Worm (Caenorhabditis elegans) whole organism, L4 larva: ENCODE measurements around the gene sly-1.

Experiments
- D1046.2 ChIP-seq: fragments of 200-800 bp; sonication (Bioruptor generic); IDR thresholded peaks from 2 replicates; pipeline ENCODE4 v1.3.6; 2022; ENCODE audit warnings: missing genetic modification characterization, missing compliant biosample characterization
- F10B5.3 ChIP-seq: sonication (generic microtip); optimal IDR thresholded peaks from 2 replicates; lab custom pipeline; 2016; ENCODE audit warnings: mild to moderate bottlenecking, missing genetic modification characterization, missing compliant biosample characterization
- F26F4.8 ChIP-seq: fragments of 200-800 bp; sonication (Bioruptor generic); conservative IDR thresholded peaks from 2 replicates; pipeline ENCODE4 v1.3.6; 2022; ENCODE audit warnings: missing genetic modification characterization, missing compliant biosample characterization
- F49E8.2 ChIP-seq: sonication (generic microtip); optimal IDR thresholded peaks from 2 replicates; lab custom pipeline; 2016; ENCODE audit warnings: missing compliant biosample characterization, mild to moderate bottlenecking, missing genetic modification characterization, borderline replicate concordance
- T26A8.4 ChIP-seq: fragments of 200-800 bp; sonication (Bioruptor generic); IDR thresholded peaks from 2 replicates; pipeline ENCODE4 v1.3.6; 2022; ENCODE audit warnings: missing genetic modification characterization, missing compliant biosample characterization
- Y75B8A.6 ChIP-seq: fragments of 200-800 bp; sonication (Bioruptor generic); IDR thresholded peaks from 2 replicates; pipeline ENCODE4 v1.3.6; 2022; ENCODE audit warnings: missing genetic modification reagents, missing genetic modification characterization, missing compliant biosample characterization
- ZK546.5 ChIP-seq, 2 experiments: sonication (generic microtip); optimal IDR thresholded peaks; 2 replicates each; lab custom pipeline; 2017; ENCODE audit warnings: missing biosample characterization in 2 of 2, missing genetic modification characterization in 2 of 2
- aha-1 ChIP-seq: fragments of 150-350 bp; peaks from one replicate; lab custom pipeline; 2014; ENCODE audit warnings: missing biosample characterization, missing genetic modification characterization
- aly-2 ChIP-seq: sonication (generic microtip); optimal IDR thresholded peaks from 2 replicates; lab custom pipeline; 2018; ENCODE audit warnings: missing biosample characterization, missing genetic modification characterization
- ama-1 ChIP-seq: fragments of 150-350 bp; optimal IDR thresholded peaks from 2 replicates; lab custom pipeline; 2014; ENCODE audit warnings: inconsistent platforms, mixed read lengths
- attf-4 ChIP-seq: sonication (generic microtip); optimal IDR thresholded peaks from 3 replicates; lab custom pipeline; 2017; ENCODE audit warnings: missing biosample characterization, missing genetic modification characterization
- ceh-20 ChIP-seq: fragments of 200-800 bp; sonication (Bioruptor generic); IDR thresholded peaks from 2 replicates; pipeline ENCODE4 v1.3.6; 2022; ENCODE audit warnings: missing genetic modification reagents, missing genetic modification characterization, missing compliant biosample characterization
- ceh-32 ChIP-seq: sonication (generic microtip); optimal IDR thresholded peaks from 2 replicates; lab custom pipeline; 2016; ENCODE audit warnings: mild to moderate bottlenecking, missing genetic modification characterization, missing compliant biosample characterization; ENCODE audit not compliant: poor library complexity
- ceh-44 ChIP-seq: fragments of 200-800 bp; sonication (Bioruptor generic); IDR thresholded peaks from 2 replicates; pipeline ENCODE4 v1.3.6; 2022; ENCODE audit warnings: missing genetic modification reagents, missing genetic modification characterization, missing compliant biosample characterization
- ceh-62 ChIP-seq: sonication (generic microtip); optimal IDR thresholded peaks from 2 replicates; lab custom pipeline; 2017; ENCODE audit warnings: missing biosample characterization, missing genetic modification characterization
- ces-1 ChIP-seq: fragments of 150-350 bp; sonication (generic microtip); optimal IDR thresholded peaks from 4 replicates; lab custom pipeline; 2014; ENCODE audit warnings: missing biosample characterization, missing genetic modification reagents, missing genetic modification characterization
- daf-16 ChIP-seq, 3 experiments: sonication (generic microtip); optimal IDR thresholded peaks; 2 replicates each; lab custom pipeline; 2016 to 2017; ENCODE audit warnings: missing genetic modification characterization in 3 of 3, missing genetic modification reagents in 3 of 3, mild to moderate bottlenecking in 2 of 3, missing compliant biosample characterization in 2 of 3, missing biosample characterization in 1 of 3, moderate library complexity in 1 of 3
- daf-19 ChIP-seq: fragments of 200-800 bp; sonication (Bioruptor generic); conservative IDR thresholded peaks from 2 replicates; pipeline ENCODE4 v1.3.6; 2022; ENCODE audit warnings: missing genetic modification characterization, missing compliant biosample characterization
- dmd-6 ChIP-seq: fragments of 200-800 bp; sonication (Bioruptor generic); IDR thresholded peaks from 2 replicates; pipeline ENCODE4 v1.3.6; 2022; ENCODE audit warnings: missing genetic modification reagents, missing genetic modification characterization, missing compliant biosample characterization
- dve-1 ChIP-seq: sonication (generic microtip); optimal IDR thresholded peaks from 2 replicates; lab custom pipeline; 2017; ENCODE audit warnings: antibody characterized with exemption, mild to moderate bottlenecking, missing genetic modification characterization, missing compliant biosample characterization; ENCODE audit not compliant: insufficient read depth
- egl-27 ChIP-seq: sonication (generic microtip); optimal IDR thresholded peaks from 3 replicates; lab custom pipeline; 2017; ENCODE audit warnings: missing biosample characterization, missing genetic modification reagents, missing genetic modification characterization
- egl-43 ChIP-seq: fragments of 200-800 bp; sonication (Bioruptor generic); IDR thresholded peaks from 2 replicates; pipeline ENCODE4 v1.3.6; 2022; ENCODE audit warnings: missing genetic modification reagents, missing genetic modification characterization, missing compliant biosample characterization
- fkh-10 ChIP-seq: fragments of 150-350 bp; optimal IDR thresholded peaks from 2 replicates; lab custom pipeline; 2014; ENCODE audit warnings: missing biosample characterization, missing genetic modification reagents, missing genetic modification characterization
- fos-1 ChIP-seq: fragments of 150-350 bp; optimal IDR thresholded peaks from 2 replicates; lab custom pipeline; 2014; ENCODE audit warnings: missing biosample characterization, missing genetic modification characterization
- hif-1 ChIP-seq, 2 experiments: sonication (generic microtip); optimal IDR thresholded peaks; 2 replicates each; lab custom pipeline; 2016 to 2017; ENCODE audit warnings: missing compliant biosample characterization in 2 of 2, missing genetic modification characterization in 2 of 2, missing genetic modification reagents in 2 of 2, missing genotype in 2 of 2, mild to moderate bottlenecking in 1 of 2
- hlh-30 ChIP-seq: sonication (generic microtip); optimal IDR thresholded peaks from 2 replicates; lab custom pipeline; 2017; ENCODE audit warnings: antibody characterized with exemption, mild to moderate bottlenecking, missing genetic modification characterization, missing compliant biosample characterization; ENCODE audit not compliant: insufficient read depth
- hmg-1.1 ChIP-seq: fragments of 200-800 bp; sonication (Bioruptor generic); IDR thresholded peaks from 2 replicates; pipeline ENCODE4 v1.3.6; 2022; ENCODE audit warnings: missing genetic modification reagents, missing genetic modification characterization, missing compliant biosample characterization
- lim-7 ChIP-seq: fragments of 200-800 bp; sonication (Bioruptor generic); IDR thresholded peaks from 2 replicates; pipeline ENCODE4 v1.3.6; 2022; ENCODE audit warnings: missing genetic modification characterization, missing compliant biosample characterization
- lin-15B ChIP-seq: fragments of 150-350 bp; sonication (generic microtip); optimal IDR thresholded peaks from 3 replicates; lab custom pipeline; 2014; ENCODE audit warnings: missing biosample characterization, missing genetic modification characterization
- lir-3 ChIP-seq: sonication (generic microtip); optimal IDR thresholded peaks from 2 replicates; lab custom pipeline; 2016; ENCODE audit warnings: mild to moderate bottlenecking, missing genetic modification characterization, missing compliant biosample characterization
- lsy-2 ChIP-seq, 2 experiments: fragments of 150-350 bp in 1 of 2; sonication (generic microtip) in 1 of 2; optimal IDR thresholded peaks; 2 replicates each; lab custom pipeline; 2014 to 2017; ENCODE audit warnings: missing biosample characterization in 2 of 2, missing genetic modification characterization in 2 of 2
- mep-1 ChIP-seq: fragments of 150-350 bp; sonication (generic microtip); optimal IDR thresholded peaks from 3 replicates; lab custom pipeline; 2014; ENCODE audit warnings: missing biosample characterization, missing genetic modification characterization
- mes-2 ChIP-seq: sonication (generic microtip); optimal IDR thresholded peaks from 2 replicates; lab custom pipeline; 2016; ENCODE audit warnings: missing genotype, mild to moderate bottlenecking, missing genetic modification characterization, missing compliant biosample characterization; ENCODE audit not compliant: poor library complexity, severe bottlenecking
- mxl-3 ChIP-seq: fragments of 200-800 bp; sonication (Bioruptor generic); optimal IDR thresholded peaks from 2 replicates; lab custom pipeline; 2018; ENCODE audit warnings: mild to moderate bottlenecking, missing genetic modification characterization, missing compliant biosample characterization
- nhr-102 ChIP-seq: sonication (generic microtip); optimal IDR thresholded peaks from 2 replicates; lab custom pipeline; 2016; ENCODE audit warnings: mild to moderate bottlenecking, missing genetic modification characterization, moderate library complexity, missing compliant biosample characterization
- nhr-28 ChIP-seq: fragments of 150-350 bp; optimal IDR thresholded peaks from 2 replicates; lab custom pipeline; 2014; ENCODE audit warnings: missing biosample characterization, missing genetic modification characterization
- nhr-6 ChIP-seq: fragments of 150-350 bp; optimal IDR thresholded peaks from 2 replicates; lab custom pipeline; 2014; ENCODE audit warnings: missing biosample characterization, missing genetic modification characterization
- pha-4 ChIP-seq, 2 experiments: fragments of 150-350 bp in 1 of 2; fragments of 200-800 bp in 1 of 2; sonication (Bioruptor generic) in 1 of 2; IDR thresholded peaks in 1 of 2; optimal IDR thresholded peaks in 1 of 2; 2 replicates each; pipeline versions ENCODE4 v1.3.6 to Lab custom; 2014 to 2022; ENCODE audit warnings: missing genetic modification characterization in 2 of 2, missing genetic modification reagents in 2 of 2, missing biosample characterization in 1 of 2, missing compliant biosample characterization in 1 of 2
- php-3 ChIP-seq: fragments of 200-800 bp; sonication (Bioruptor generic); IDR thresholded peaks from 2 replicates; pipeline ENCODE4 v1.3.6; 2022; ENCODE audit warnings: missing genetic modification reagents, missing genetic modification characterization, missing compliant biosample characterization
- rbr-2 ChIP-seq: sonication (generic microtip); optimal IDR thresholded peaks from 2 replicates; lab custom pipeline; 2016; ENCODE audit warnings: missing genotype, missing genetic modification characterization, missing compliant biosample characterization
- saeg-2 ChIP-seq: fragments of 200-800 bp; sonication (Bioruptor generic); IDR thresholded peaks from 2 replicates; pipeline ENCODE4 v1.3.6; 2022; ENCODE audit warnings: missing genetic modification reagents, missing genetic modification characterization, missing compliant biosample characterization
- skn-1 ChIP-seq: fragments of 150-350 bp; optimal IDR thresholded peaks from 2 replicates; lab custom pipeline; 2014; ENCODE audit warnings: missing biosample characterization, missing genetic modification characterization
- snpc-4 ChIP-seq: fragments of 150-350 bp; optimal IDR thresholded peaks from 2 replicates; lab custom pipeline; 2014; ENCODE audit warnings: missing biosample characterization, missing genetic modification characterization
- spr-3 ChIP-seq: fragments of 200-800 bp; sonication (Bioruptor generic); optimal IDR thresholded peaks from 2 replicates; lab custom pipeline; 2018; ENCODE audit warnings: mild to moderate bottlenecking, missing genetic modification characterization, missing compliant biosample characterization
- vab-7 ChIP-seq: fragments of 200-800 bp; sonication (Bioruptor generic); IDR thresholded peaks from 2 replicates; pipeline ENCODE4 v1.3.6; 2022; ENCODE audit warnings: missing genetic modification reagents, missing genetic modification characterization, missing compliant biosample characterization
- zfp-3 ChIP-seq: fragments of 200-800 bp; sonication (Bioruptor generic); conservative IDR thresholded peaks from 2 replicates; pipeline ENCODE4 v1.3.6; 2022; ENCODE audit warnings: missing genetic modification reagents, missing genetic modification characterization, missing compliant biosample characterization
- zip-11 ChIP-seq: fragments of 200-800 bp; sonication (Bioruptor generic); IDR thresholded peaks from 2 replicates; pipeline ENCODE4 v1.3.6; 2022; ENCODE audit warnings: missing genetic modification characterization, missing compliant biosample characterization
- zip-2 ChIP-seq: fragments of 150-350 bp; optimal IDR thresholded peaks from 2 replicates; lab custom pipeline; 2014; ENCODE audit warnings: missing biosample characterization, missing genetic modification characterization
- ztf-11 ChIP-seq: fragments of 150-350 bp; optimal IDR thresholded peaks from 2 replicates; lab custom pipeline; 2014; ENCODE audit warnings: missing biosample characterization, missing genetic modification characterization

sly-1 gene

DNA sequence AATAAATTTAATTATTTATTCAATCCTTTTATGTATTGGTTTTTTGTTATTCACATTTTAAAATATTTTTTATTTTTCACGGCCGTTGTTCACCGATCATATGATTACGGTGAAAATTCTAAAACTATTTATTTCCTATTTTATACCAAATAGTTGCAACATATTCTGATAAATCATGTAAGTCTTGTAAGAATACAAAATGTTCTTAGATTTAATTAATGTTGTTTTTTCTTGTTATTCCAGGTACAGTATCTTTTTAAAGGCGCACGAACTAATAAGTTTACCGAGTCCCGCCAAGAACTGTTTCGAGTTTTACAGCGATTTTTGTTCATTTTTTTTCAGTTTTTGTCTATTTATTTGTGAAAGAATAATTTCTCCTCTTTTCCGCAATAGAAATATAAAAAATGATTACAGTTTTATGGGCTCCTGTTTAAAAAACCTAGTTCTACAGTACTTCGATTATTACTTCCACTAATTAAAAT lies 37.2 kb upstream of the sly-1 start, which contains the start of gene D2045.5:
Gene D2045.5, minus strand, starts transcription at position 51 of the 482 bp plus-strand sequence.
- TF ChIP-seq hmg-1.1 (no peak), F49E8.2 (no peak), ceh-44 (GFP tag; lab: Robert Waterston, UW) (no peak), ceh-62 (tag; lab: Kevin White, UChicago) (no peak), vab-7 (no peak), snpc-4 (tag; lab: Kevin White, UChicago) (no peak), T26A8.4 (GFP tag; lab: Robert Waterston, UW) (no peak), egl-43 (no peak), ama-1 (lab: Kevin White, UChicago) (no peak), dve-1 (tag; lab: Kevin White, UChicago) (no peak), zfp-3 (GFP tag; lab: Robert Waterston, UW) (no peak), zip-2 (tag; lab: Kevin White, UChicago) (no peak)

DNA sequence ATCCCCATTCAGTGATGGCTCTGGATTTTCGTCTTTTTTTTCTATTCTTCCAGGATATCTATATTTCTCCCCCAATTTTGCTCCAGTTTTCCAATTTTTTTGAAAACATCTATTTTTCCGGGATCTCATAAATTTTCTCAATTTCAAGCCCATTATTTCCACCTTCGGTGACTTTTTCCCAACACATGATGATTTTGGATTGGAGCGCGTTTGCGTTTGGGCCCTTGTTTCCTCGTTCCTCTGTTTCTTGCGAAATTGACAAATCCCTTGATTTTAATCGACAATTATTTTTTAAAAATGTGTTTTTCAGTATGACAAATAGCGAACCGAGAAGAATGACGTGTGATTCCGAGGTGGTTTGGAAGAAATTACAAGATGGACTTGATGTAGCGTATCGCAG lies 35.9 kb upstream of the sly-1 start, which contains the start of gene cul-1:
Gene cul-1, plus strand, starts transcription at position 311 of the 400 bp plus-strand sequence.
- no peak for TF ChIP-seq php-3 (GFP tag; lab: Robert Waterston, UW)
- TF ChIP-seq rbr-2 (tag; lab: Kevin White, UChicago), result no peak
- no peak for TF ChIP-seq aly-2 (tag; lab: Kevin White, UChicago)
- TF ChIP-seq F26F4.8, result no peak
- TF ChIP-seq aha-1 (tag; lab: Kevin White, UChicago), result no peak
- no peak for TF ChIP-seq mxl-3 (GFP tag; lab: Kevin White, UChicago)
- TF ChIP-seq Y75B8A.6 (GFP tag; lab: Robert Waterston, UW), result no peak
- TF ChIP-seq ceh-32 (tag; lab: Kevin White, UChicago), result no peak
- no peak for TF ChIP-seq lir-3 (tag; lab: Kevin White, UChicago)
- TF ChIP-seq hlh-30, result peak; percentile 72
- TF ChIP-seq nhr-102 (tag; lab: Kevin White, UChicago), result no peak
- peak in 1 of 2 experiments; percentile 42 for TF ChIP-seq lsy-2 (tag; optimal IDR thresholded peaks at IDR 0.05; lab: Kevin White, UChicago)
- TF ChIP-seq attf-4 (tag; lab: Kevin White, UChicago), result no peak
- no peak for TF ChIP-seq ceh-20 (GFP tag; lab: Robert Waterston, UW)
- TF ChIP-seq T26A8.4 (GFP tag; lab: Robert Waterston, UW), result no peak
- no peak for TF ChIP-seq ces-1 (GFP tag; lab: Kevin White, UChicago)
- TF ChIP-seq saeg-2, result no peak
- TF ChIP-seq nhr-6 (tag; lab: Kevin White, UChicago), result no peak
- no peak for TF ChIP-seq ZK546.5 (tag; optimal IDR thresholded peaks at IDR 0.05; lab: Kevin White, UChicago)
- no peak for TF ChIP-seq fkh-10 (GFP tag; lab: Kevin White, UChicago)
- TF ChIP-seq mes-2 (tag; lab: Kevin White, UChicago), result peak; percentile 23
- TF ChIP-seq F10B5.3 (tag; lab: Kevin White, UChicago), result no peak
- no peak for TF ChIP-seq D1046.2 (GFP tag; lab: Robert Waterston, UW)
- TF ChIP-seq daf-16 (GFP tag; optimal IDR thresholded peaks at IDR 0.05; lab: Kevin White, UChicago), result no peak
- peak; percentile 11 for TF ChIP-seq daf-16 (tag; optimal IDR thresholded peaks at IDR 0.05; lab: Kevin White, UChicago)
- TF ChIP-seq dve-1 (tag; lab: Kevin White, UChicago), result peak; percentile 5
- no peak for TF ChIP-seq egl-27 (tag; lab: Kevin White, UChicago)
- TF ChIP-seq ama-1 (lab: Kevin White, UChicago), result no peak
- TF ChIP-seq hif-1 (tag; optimal IDR thresholded peaks at IDR 0.05; lab: Kevin White, UChicago), result no peak
- no peak for TF ChIP-seq ztf-11 (tag; lab: Kevin White, UChicago)
- TF ChIP-seq skn-1 (tag; lab: Kevin White, UChicago), result no peak
- peak; percentile 2 for TF ChIP-seq nhr-28 (tag; lab: Kevin White, UChicago)
- TF ChIP-seq mep-1 (tag; lab: Kevin White, UChicago), result no peak
- no peak for TF ChIP-seq pha-4 (GFP tag; IDR thresholded peaks at IDR 0.05; lab: Robert Waterston, UW)
- TF ChIP-seq pha-4 (tag; optimal IDR thresholded peaks at IDR 0.05; lab: Kevin White, UChicago), result no peak
- TF ChIP-seq lin-15B (tag; lab: Kevin White, UChicago), result no peak
- no peak for TF ChIP-seq fos-1 (tag; lab: Kevin White, UChicago)
- TF ChIP-seq F49E8.2, result no peak
- TF ChIP-seq spr-3 (GFP tag; lab: Kevin White, UChicago), result no peak
- no peak for TF ChIP-seq dmd-6 (GFP tag; lab: Robert Waterston, UW)
- TF ChIP-seq hmg-1.1, result no peak
- TF ChIP-seq zip-11 (GFP tag; lab: Robert Waterston, UW), result no peak
- no peak for TF ChIP-seq daf-19
- TF ChIP-seq lim-7 (GFP tag; lab: Robert Waterston, UW), result no peak
